Fruit fly (Drosophila melanogaster) whole organism, wandering third instar larva: ENCODE data around the gene RabX5.
A peak's percentile ranks its signal among the peaks of the same experiment; 100 is the strongest.

Experiments used
- dl ChIP-seq, 2 experiments: fragments of 175-275, 200-275 bp in 1 of 2; fragments of 200-275 bp in 1 of 2; sonication (Bioruptor generic); optimal IDR thresholded peaks; lab custom pipeline; 2018; ENCODE audit warnings: mild to moderate bottlenecking in 2 of 2, missing biosample characterization in 2 of 2, missing genetic modification characterization in 2 of 2, moderate library complexity in 2 of 2; ENCODE audit not compliant: partially characterized antibody in 2 of 2, insufficient read depth in 1 of 2
- usp ChIP-seq: fragments of >200 bp; optimal IDR thresholded peaks from 2 replicates; lab custom pipeline; 2017; ENCODE audit warnings: missing biosample characterization, missing genetic modification characterization

dm6 chr3L:1668504-1668903, 1.4 kb downstream of the RabX5 start, which contains the start of gene RpL23A:
- TF ChIP-seq usp (GFP tag; lab: Kevin White, UChicago): no peak
- peak; percentile 4 to 13 for TF ChIP-seq dl (GFP tag; optimal IDR thresholded peaks at IDR 0.05; lab: Kevin White, UChicago; ENCODE audit: insufficient read depth in 1 of 2, partially characterized antibody in 2 of 2)
